Worm (Caenorhabditis elegans) whole organism, mixed stage, embryonic: ENCODE data around the gene djr-1.2.

ENCODE experiments used
- M03D4.4 ChIP-seq: sonication (generic microtip); optimal IDR thresholded peaks from 2 replicates; lab custom pipeline; 2017; ENCODE audit warnings: mild to moderate bottlenecking, missing genetic modification characterization, missing compliant biosample characterization
- blmp-1 ChIP-seq: fragments of 150-350 bp; optimal IDR thresholded peaks from 2 replicates; lab custom pipeline; 2014; ENCODE audit warnings: missing biosample characterization, missing genetic modification characterization
- lin-13 ChIP-seq: fragments of 150-350 bp; optimal IDR thresholded peaks from 2 replicates; lab custom pipeline; 2014; ENCODE audit warnings: missing biosample characterization, missing genetic modification characterization
- lsy-2 ChIP-seq: fragments of 150-350 bp; optimal IDR thresholded peaks from 2 replicates; lab custom pipeline; 2014; ENCODE audit warnings: missing biosample characterization, missing genetic modification characterization
- mep-1 ChIP-seq: fragments of 150-350 bp; optimal IDR thresholded peaks from 2 replicates; lab custom pipeline; 2017; ENCODE audit warnings: missing biosample characterization, missing genetic modification reagents, missing genetic modification characterization, inconsistent platforms
- nhr-12 ChIP-seq: fragments of 150-350 bp; optimal IDR thresholded peaks from 2 replicates; lab custom pipeline; 2014; ENCODE audit warnings: missing biosample characterization, missing genetic modification characterization
- nhr-28 ChIP-seq: fragments of 150-350 bp; optimal IDR thresholded peaks from 2 replicates; lab custom pipeline; 2014; ENCODE audit warnings: missing biosample characterization, missing genetic modification characterization
- nhr-76 ChIP-seq: sonication (generic microtip); optimal IDR thresholded peaks from 2 replicates; lab custom pipeline; 2017; ENCODE audit warnings: missing biosample characterization, missing genetic modification characterization
- pha-4 ChIP-seq: fragments of 150-350 bp; optimal IDR thresholded peaks from 2 replicates; lab custom pipeline; 2018; ENCODE audit warnings: missing biosample characterization, missing genetic modification reagents, missing genetic modification characterization
- sem-2 ChIP-seq: fragments of 200-800 bp; sonication (Bioruptor generic); optimal IDR thresholded peaks from 2 replicates; lab custom pipeline; 2018; ENCODE audit warnings: mild to moderate bottlenecking, missing genetic modification characterization, missing compliant biosample characterization
- snpc-4 ChIP-seq: fragments of 150-350 bp; optimal IDR thresholded peaks from 2 replicates; lab custom pipeline; 2014; ENCODE audit warnings: missing biosample characterization, missing genetic modification characterization
- ztf-11 ChIP-seq: fragments of 150-350 bp; optimal IDR thresholded peaks from 2 replicates; lab custom pipeline; 2014; ENCODE audit warnings: missing biosample characterization, missing genetic modification characterization

DNA sequence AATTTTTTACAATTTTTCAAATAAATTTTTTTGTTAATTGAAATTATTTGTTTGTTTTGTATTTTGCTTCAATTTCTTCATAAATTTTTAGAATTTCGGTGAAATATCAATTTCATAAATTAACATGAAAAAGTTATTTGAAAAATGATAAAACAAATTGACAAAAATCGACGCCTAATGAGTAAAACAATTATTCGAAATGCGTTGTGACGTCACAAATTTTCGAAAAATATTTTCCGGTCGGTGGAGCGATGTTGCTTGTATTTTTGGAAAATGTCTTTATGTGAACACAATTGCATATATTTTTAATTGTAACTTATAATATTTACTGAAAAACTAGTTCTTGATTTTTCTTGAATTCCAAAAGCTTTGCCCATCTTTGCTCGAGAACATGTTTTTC lies 25.6 kb upstream of the djr-1.2 start:
- no peak for TF ChIP-seq lsy-2 (tag; lab: Kevin White, UChicago)
- no peak for TF ChIP-seq ztf-11
- no peak for TF ChIP-seq sem-2 (GFP tag; lab: Kevin White, UChicago)
- no peak for TF ChIP-seq nhr-76
- TF ChIP-seq nhr-28 (tag; lab: Kevin White, UChicago) = no peak
- TF ChIP-seq blmp-1 (tag; lab: Kevin White, UChicago) = no peak
- TF ChIP-seq M03D4.4 = no peak
- no peak for TF ChIP-seq pha-4 (tag; lab: Kevin White, UChicago)
- no peak for TF ChIP-seq lin-13
- no peak for TF ChIP-seq nhr-12
- TF ChIP-seq snpc-4 (tag; lab: Kevin White, UChicago) = no peak
- no peak for TF ChIP-seq mep-1 (tag; lab: Kevin White, UChicago)
